Worm (Caenorhabditis elegans): ENCODE results near the gene lit-1.

ce11 chrIII:13762046-13762445 lies 60.3 kb downstream of the lit-1 start, which contains the start of gene dbn-1:
- TF ChIP-seq nhr-90 (tag; optimal IDR thresholded peaks at IDR 0.05; ENCODE audit: poor library complexity) (no peak), fkh-10 (GFP tag; optimal IDR thresholded peaks at IDR 0.05) (no peak), lin-13 (GFP tag; optimal IDR thresholded peaks at IDR 0.05) (no peak), unc-86 (tag; optimal IDR thresholded peaks at IDR 0.05) (no peak), nhr-85 (tag) (peak; percentile 20), snpc-4 (tag; optimal IDR thresholded peaks at IDR 0.05) (no peak), pax-3 (tag; optimal IDR thresholded peaks at IDR 0.05) (no peak), ama-1 (optimal IDR thresholded peaks at IDR 0.05) (no peak), nhr-11 (tag; optimal IDR thresholded peaks at IDR 0.05) (no peak), tbx-2 (tag; optimal IDR thresholded peaks at IDR 0.05) (no peak), lir-3 (tag; optimal IDR thresholded peaks at IDR 0.05; ENCODE audit: poor library complexity) (no peak), nhr-237 (tag; optimal IDR thresholded peaks at IDR 0.05) (no peak), hlh-4 (tag; optimal IDR thresholded peaks at IDR 0.05) (no peak)

Data from whole organism, L1 larva.